Worm (Caenorhabditis elegans): ENCODE results near the gene ttr-50.

DNA sequence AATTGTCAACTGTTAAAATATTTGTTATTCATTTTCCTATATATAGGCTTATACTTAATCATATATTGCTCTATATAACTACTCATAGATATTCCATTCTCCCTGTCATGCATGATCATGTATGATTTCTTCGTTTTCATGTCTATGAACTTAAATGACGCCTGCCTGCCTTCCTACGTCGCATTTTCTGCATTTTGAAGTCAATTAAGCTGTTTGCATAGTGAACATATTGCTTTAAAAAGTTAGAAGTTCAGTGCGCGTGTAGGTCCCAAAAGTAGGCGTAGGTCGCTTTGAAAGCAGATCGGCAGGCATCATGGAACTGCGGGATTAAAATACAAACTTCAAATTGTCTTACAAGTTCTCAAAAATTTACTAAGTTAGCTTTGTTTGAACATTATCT lies 3.9 kb upstream of the ttr-50 start:
- TF ChIP-seq pha-4 (tag; optimal IDR thresholded peaks at IDR 0.05): no peak
- TF ChIP-seq zip-8 (tag; optimal IDR thresholded peaks at IDR 0.05): no peak
- TF ChIP-seq hlh-1 (tag; optimal IDR thresholded peaks at IDR 0.05): no peak
- TF ChIP-seq snpc-4 (tag; optimal IDR thresholded peaks at IDR 0.05): no peak
- TF ChIP-seq nhr-237 (tag; optimal IDR thresholded peaks at IDR 0.05): no peak
- TF ChIP-seq ztf-11 (tag; optimal IDR thresholded peaks at IDR 0.05): no peak
- TF ChIP-seq mls-2 (tag; optimal IDR thresholded peaks at IDR 0.05): no peak
- no peak for TF ChIP-seq unc-62 (GFP tag; optimal IDR thresholded peaks at IDR 0.05)
- no peak for TF ChIP-seq flh-1 (GFP tag; optimal IDR thresholded peaks at IDR 0.05)
- TF ChIP-seq mep-1 (tag; optimal IDR thresholded peaks at IDR 0.05): no peak
